Fruit fly (Drosophila melanogaster) whole organism, embryonic: ENCODE measurements around the gene CG42823.

Source experiments
- Aef1 ChIP-seq: fragments of 200-800 bp; sonication (Bioruptor generic); IDR thresholded peaks from 3 replicates; pipeline ENCODE4 v1.3.6; 2022; ENCODE audit warnings: missing biosample characterization, missing genetic modification characterization
- CG15073 ChIP-seq: fragments of 200-800 bp; sonication (Bioruptor generic); optimal IDR thresholded peaks from 2 replicates; lab custom pipeline; 2016; ENCODE audit warnings: missing biosample characterization, missing genetic modification characterization
- CG1602 ChIP-seq: fragments of 200-800 bp; sonication (Bioruptor generic); optimal IDR thresholded peaks from 3 replicates; lab custom pipeline; 2016; ENCODE audit warnings: missing biosample characterization, missing genetic modification characterization
- CG7928 ChIP-seq: fragments of 200-800 bp; sonication (Bioruptor generic); optimal IDR thresholded peaks from 2 replicates; lab custom pipeline; 2017; ENCODE audit warnings: missing biosample characterization, mild to moderate bottlenecking, missing genetic modification characterization
- E2f1 ChIP-seq: fragments of 200-800 bp; sonication (Bioruptor generic); IDR thresholded peaks from 2 replicates; pipeline ENCODE4 v1.3.6; 2022; ENCODE audit warnings: missing biosample characterization, missing genetic modification characterization
- Elba2 ChIP-seq: fragments of 200-800 bp; sonication (Bioruptor generic); optimal IDR thresholded peaks from 3 replicates; lab custom pipeline; 2016; ENCODE audit warnings: missing biosample characterization, missing genetic modification characterization
- Fer2 ChIP-seq: fragments of 200-800 bp; sonication (Bioruptor generic); optimal IDR thresholded peaks from 2 replicates; lab custom pipeline; 2018; ENCODE audit warnings: missing biosample characterization, mild to moderate bottlenecking, missing genetic modification characterization, moderate library complexity
- Myb ChIP-seq: fragments of 200-800 bp; sonication (Bioruptor generic); optimal IDR thresholded peaks from 2 replicates; lab custom pipeline; 2016; ENCODE audit warnings: missing biosample characterization, missing genetic modification characterization
- Nf-YC ChIP-seq: fragments of 200-800 bp; optimal IDR thresholded peaks from 3 replicates; lab custom pipeline; 2019; ENCODE audit warnings: missing biosample characterization, mild to moderate bottlenecking, missing genetic modification characterization, moderate library complexity
- eve ChIP-seq, 2 experiments: fragments of >200 bp; optimal IDR thresholded peaks; 2 replicates each; lab custom pipeline; 2017; ENCODE audit warnings: missing biosample characterization in 2 of 2, missing genetic modification characterization in 2 of 2
- gem ChIP-seq: fragments of 200-800 bp; sonication (Bioruptor generic); optimal IDR thresholded peaks from 2 replicates; lab custom pipeline; 2019; ENCODE audit warnings: missing biosample characterization, mild to moderate bottlenecking, missing genetic modification characterization, moderate library complexity
- nau ChIP-seq: fragments of 200-800 bp; sonication (Bioruptor generic); optimal IDR thresholded peaks from 3 replicates; lab custom pipeline; 2017; ENCODE audit warnings: missing biosample characterization, mild to moderate bottlenecking, missing genetic modification characterization, missing genetic modification reagents
- ro ChIP-seq: fragments of 200-800 bp; sonication (Bioruptor generic); IDR thresholded peaks from 2 replicates; pipeline ENCODE4 v1.3.6; 2022; ENCODE audit warnings: missing biosample characterization, missing genetic modification characterization

- no peak for TF ChIP-seq ro (GFP tag; lab: Robert Waterston, UW)
- TF ChIP-seq E2f1 (GFP tag; lab: Robert Waterston, UW) = peak; percentile 26; the same call in 1 of the 2 replicates
- TF ChIP-seq CG15073 (GFP tag; lab: Kevin White, UChicago) = no peak
- no peak for TF ChIP-seq Nf-YC (tag; lab: Kevin White, UChicago)
- 0 out of 3 replicates have a peak, but pooled peaks have one; percentile 34 for TF ChIP-seq Aef1
- no peak for TF ChIP-seq eve (GFP tag; optimal IDR thresholded peaks at IDR 0.05; lab: Kevin White, UChicago)
- no peak for TF ChIP-seq nau
- no peak for TF ChIP-seq Elba2 (GFP tag; lab: Kevin White, UChicago)
- TF ChIP-seq Fer2 (tag; lab: Kevin White, UChicago) = no peak
- peak; percentile 44 for TF ChIP-seq gem (tag; lab: Kevin White, UChicago)
- TF ChIP-seq Myb (GFP tag; lab: Kevin White, UChicago) = no peak
- TF ChIP-seq CG1602 (GFP tag; lab: Kevin White, UChicago) = no peak
- TF ChIP-seq CG7928 = no peak
Observed at dm6 chr3R:17371094-17371493, 33.8 kb downstream of the CG42823 start.
